Worm (Caenorhabditis elegans) whole organism, young adult: ENCODE measurements around the gene F56C9.8.
A peak's percentile ranks its signal among the peaks of the same experiment; 100 is the strongest.
"Not testable (repeated sequence)": the region's sequence is repeated elsewhere in the genome, so short reads cannot be mapped to it uniquely, and the experiment has no call there.

ENCODE experiments used
- B0019.2 ChIP-seq: fragments of 200-800 bp; sonication (Bioruptor generic); conservative IDR thresholded peaks from 2 replicates; pipeline ENCODE4 v1.3.6; 2022; ENCODE audit warnings: missing genetic modification reagents, missing genetic modification characterization, missing compliant biosample characterization
- B0035.1 ChIP-seq: sonication (generic microtip); optimal IDR thresholded peaks from 2 replicates; lab custom pipeline; 2016; ENCODE audit warnings: missing genetic modification characterization, mild to moderate bottlenecking, missing compliant biosample characterization, missing genotype, missing genetic modification reagents
- C17E4.6 ChIP-seq: fragments of 200-800 bp; sonication (Bioruptor generic); IDR thresholded peaks from 2 replicates; pipeline ENCODE4 v1.3.6; 2022; ENCODE audit warnings: missing genetic modification reagents, missing genetic modification characterization, missing compliant biosample characterization
- F22D6.2 ChIP-seq: sonication (generic microtip); optimal IDR thresholded peaks from 2 replicates; lab custom pipeline; 2016; ENCODE audit warnings: mild to moderate bottlenecking, missing genetic modification characterization, missing compliant biosample characterization
- F33H1.4 ChIP-seq: fragments of 200-800 bp; sonication (Bioruptor generic); IDR thresholded peaks from 2 replicates; pipeline ENCODE4 v1.3.6; 2022; ENCODE audit warnings: missing genetic modification reagents, missing genetic modification characterization, missing compliant biosample characterization
- K11D2.4 ChIP-seq: fragments of 200-800 bp; sonication (Bioruptor generic); IDR thresholded peaks from 2 replicates; pipeline ENCODE4 v1.3.6; 2022; ENCODE audit warnings: missing genetic modification reagents, missing genetic modification characterization, missing compliant biosample characterization
- T26A5.8 ChIP-seq: sonication (generic microtip); optimal IDR thresholded peaks from 2 replicates; lab custom pipeline; 2016; ENCODE audit warnings: missing genetic modification characterization, missing compliant biosample characterization
- Y53G8AR.9 ChIP-seq: fragments of 200-800 bp; sonication (Bioruptor generic); conservative IDR thresholded peaks from 2 replicates; pipeline ENCODE4 v1.3.6; 2022; ENCODE audit warnings: missing genetic modification reagents, missing genetic modification characterization, missing compliant biosample characterization
- Y95B8A.8 ChIP-seq: fragments of 200-800 bp; sonication (Bioruptor generic); IDR thresholded peaks from 2 replicates; pipeline ENCODE4 v1.3.6; 2022; ENCODE audit warnings: missing genetic modification reagents, missing genetic modification characterization, missing compliant biosample characterization
- attf-3 ChIP-seq: fragments of 200-800 bp; sonication (Bioruptor generic); conservative IDR thresholded peaks from 2 replicates; pipeline ENCODE4 v1.3.6; 2022; ENCODE audit warnings: missing genetic modification reagents, missing genetic modification characterization, missing compliant biosample characterization
- attf-6 ChIP-seq: fragments of 200-800 bp; sonication (Bioruptor generic); IDR thresholded peaks from 2 replicates; pipeline ENCODE4 v1.3.6; 2022; ENCODE audit warnings: missing genetic modification reagents, missing genetic modification characterization, missing compliant biosample characterization
- bed-2 ChIP-seq: fragments of 200-800 bp; sonication (Bioruptor generic); IDR thresholded peaks from 2 replicates; pipeline ENCODE4 v1.3.6; 2022; ENCODE audit warnings: missing genetic modification reagents, missing genetic modification characterization, missing compliant biosample characterization
- cebp-1 ChIP-seq, 2 experiments: fragments of 200-800 bp in 1 of 2; sonication (Bioruptor generic) in 1 of 2; sonication (generic microtip) in 1 of 2; IDR thresholded peaks in 1 of 2; optimal IDR thresholded peaks in 1 of 2; 2 replicates each; pipeline versions ENCODE4 v1.3.6 to Lab custom; 2017 to 2022; ENCODE audit warnings: missing compliant biosample characterization in 2 of 2, missing genetic modification characterization in 2 of 2, mild to moderate bottlenecking in 1 of 2, missing genetic modification reagents in 1 of 2, moderate library complexity in 1 of 2
- ceh-100 ChIP-seq: fragments of 200-800 bp; sonication (Bioruptor generic); IDR thresholded peaks from 2 replicates; pipeline ENCODE4 v1.3.6; 2022; ENCODE audit warnings: missing genetic modification reagents, missing genetic modification characterization, missing compliant biosample characterization
- efl-1 ChIP-seq: fragments of 150-350 bp; optimal IDR thresholded peaks from 2 replicates; lab custom pipeline; 2014; ENCODE audit warnings: missing biosample characterization, missing genetic modification reagents, missing genetic modification characterization
- egl-18 ChIP-seq: fragments of 200-800 bp; sonication (Bioruptor generic); IDR thresholded peaks from 2 replicates; pipeline ENCODE4 v1.3.6; 2022; ENCODE audit warnings: missing genetic modification reagents, missing genetic modification characterization, missing compliant biosample characterization
- ekl-4 ChIP-seq: fragments of 200-800 bp; sonication (Bioruptor generic); IDR thresholded peaks from 2 replicates; pipeline ENCODE4 v1.3.6; 2022; ENCODE audit warnings: missing genetic modification reagents, missing genetic modification characterization, missing compliant biosample characterization
- hlh-12 ChIP-seq: sonication (generic microtip); optimal IDR thresholded peaks from 2 replicates; lab custom pipeline; 2016; ENCODE audit warnings: missing genetic modification characterization, missing compliant biosample characterization
- hlh-26 ChIP-seq: fragments of 200-800 bp; sonication (Bioruptor generic); conservative IDR thresholded peaks from 2 replicates; pipeline ENCODE4 v1.3.6; 2022; ENCODE audit warnings: missing genetic modification reagents, missing genetic modification characterization, missing compliant biosample characterization
- hmg-1.2 ChIP-seq: fragments of 200-800 bp; sonication (Bioruptor generic); IDR thresholded peaks from 2 replicates; pipeline ENCODE4 v1.3.6; 2022; ENCODE audit warnings: missing genetic modification reagents, missing genetic modification characterization, missing compliant biosample characterization
- lsy-27 ChIP-seq: sonication (generic microtip); optimal IDR thresholded peaks from 2 replicates; lab custom pipeline; 2017; ENCODE audit warnings: missing genetic modification characterization, mild to moderate bottlenecking, missing compliant biosample characterization, antibody characterized with exemption, missing genotype, borderline replicate concordance; ENCODE audit not compliant: insufficient read depth
- mcd-1 ChIP-seq: fragments of 200-800 bp; sonication (Bioruptor generic); IDR thresholded peaks from 2 replicates; pipeline ENCODE4 v1.3.6; 2022; ENCODE audit warnings: missing genetic modification reagents, missing genetic modification characterization, missing compliant biosample characterization
- nfyb-1 ChIP-seq: fragments of 200-800 bp; sonication (Bioruptor generic); IDR thresholded peaks from 2 replicates; pipeline ENCODE4 v1.3.6; 2022; ENCODE audit warnings: missing genetic modification reagents, missing genetic modification characterization, missing compliant biosample characterization
- nhr-80 ChIP-seq: sonication (generic microtip); optimal IDR thresholded peaks from 2 replicates; lab custom pipeline; 2016; ENCODE audit warnings: missing genetic modification characterization, missing compliant biosample characterization
- pbrm-1 ChIP-seq: fragments of 200-800 bp; sonication (Bioruptor generic); IDR thresholded peaks from 2 replicates; pipeline ENCODE4 v1.3.6; 2022; ENCODE audit warnings: missing genetic modification reagents, missing genetic modification characterization, missing compliant biosample characterization
- pha-4 ChIP-seq: fragments of 150-350 bp; sonication (generic microtip); optimal IDR thresholded peaks from 2 replicates; lab custom pipeline; 2014; ENCODE audit warnings: missing biosample characterization, missing genetic modification reagents, missing genetic modification characterization
- rpc-1 ChIP-seq, 2 experiments: fragments of 150-350 bp in 1 of 2; sonication (generic microtip) in 1 of 2; optimal IDR thresholded peaks; 2 replicates each; lab custom pipeline; 2014 to 2018; ENCODE audit warnings: missing biosample characterization in 1 of 2, missing genetic modification characterization in 1 of 2, missing genetic modification reagents in 1 of 2, missing genotype in 1 of 2
- sdz-38 ChIP-seq: sonication (generic microtip); optimal IDR thresholded peaks from 2 replicates; lab custom pipeline; 2016; ENCODE audit warnings: missing genotype, missing genetic modification characterization, missing compliant biosample characterization
- snpc-1.1 ChIP-seq: sonication (generic microtip); optimal IDR thresholded peaks from 2 replicates; lab custom pipeline; 2017; ENCODE audit warnings: missing genetic modification characterization, mild to moderate bottlenecking, missing compliant biosample characterization, antibody characterized with exemption, moderate library complexity, missing genotype, missing genetic modification reagents; ENCODE audit not compliant: insufficient read depth
- snpc-3.4 ChIP-seq: sonication (generic microtip); optimal IDR thresholded peaks from 2 replicates; lab custom pipeline; 2017; ENCODE audit warnings: missing genetic modification characterization, mild to moderate bottlenecking, missing compliant biosample characterization, antibody characterized with exemption, moderate library complexity, missing genotype, missing genetic modification reagents
- snpc-4 ChIP-seq, 5 experiments: fragments of 150-350 bp in 1 of 5; sonication (generic microtip) in 4 of 5; optimal IDR thresholded peaks; 2 replicates each; lab custom pipeline; 2014 to 2018; ENCODE audit warnings: missing genetic modification characterization in 5 of 5, missing biosample characterization in 3 of 5, antibody characterized with exemption in 2 of 5, mild to moderate bottlenecking in 2 of 5, missing compliant biosample characterization in 2 of 5, missing genotype in 2 of 5, moderate library complexity in 2 of 5, missing genetic modification reagents in 1 of 5
- tbp1 ChIP-seq: fragments of 200-800 bp; sonication (Bioruptor generic); optimal IDR thresholded peaks from 2 replicates; lab custom pipeline; 2018; ENCODE audit warnings: mild to moderate bottlenecking, missing genetic modification characterization, missing compliant biosample characterization
- tbx-9 ChIP-seq: sonication (generic microtip); optimal IDR thresholded peaks from 2 replicates; lab custom pipeline; 2016; ENCODE audit warnings: borderline replicate concordance, missing genetic modification characterization, inconsistent platforms, missing compliant biosample characterization
- unc-130 ChIP-seq: sonication (generic microtip); optimal IDR thresholded peaks from 2 replicates; lab custom pipeline; 2016; ENCODE audit warnings: missing genetic modification reagents, missing genetic modification characterization, missing compliant biosample characterization
- ztf-18 ChIP-seq: sonication (generic microtip); optimal IDR thresholded peaks from 2 replicates; lab custom pipeline; 2016; ENCODE audit warnings: missing genotype, mild to moderate bottlenecking, missing genetic modification characterization, missing compliant biosample characterization
- ztf-3 ChIP-seq: fragments of 200-800 bp; sonication (Bioruptor generic); optimal IDR thresholded peaks from 2 replicates; lab custom pipeline; 2018; ENCODE audit warnings: mild to moderate bottlenecking, missing genetic modification characterization, missing compliant biosample characterization

Gene F56C9.8

DNA sequence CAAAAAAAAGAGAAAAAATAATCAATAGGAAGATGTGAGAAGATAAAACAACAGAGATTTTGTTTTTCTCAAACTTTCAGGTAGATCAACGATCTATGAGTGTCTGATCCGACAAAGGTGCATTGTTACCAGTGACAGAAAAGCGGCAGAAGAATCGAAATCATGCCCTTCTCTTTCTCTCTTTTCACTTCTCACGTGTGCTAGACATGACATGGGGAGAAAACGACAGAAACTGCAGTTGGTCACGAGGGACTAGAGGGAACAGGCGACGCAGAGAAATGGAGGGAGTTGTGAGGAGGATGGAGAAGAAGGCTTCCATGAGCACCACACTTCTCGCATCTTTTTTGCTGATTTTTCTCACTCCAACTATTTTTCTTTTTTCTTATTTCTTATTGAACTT lies 15.9 kb upstream of the F56C9.8 start, which contains the start of gene F56C9.10 (continued):
- TF ChIP-seq bed-2 (GFP tag; lab: Robert Waterston, UW), result no peak
- no peak for TF ChIP-seq unc-130 (GFP tag; lab: Kevin White, UChicago)
- TF ChIP-seq tbx-9, result no peak
- TF ChIP-seq ztf-18 (tag; lab: Kevin White, UChicago), result peak; percentile 16
- TF ChIP-seq B0035.1, result no peak
- no peak for TF ChIP-seq rpc-1 (optimal IDR thresholded peaks at IDR 0.05; lab: Kevin White, UChicago)
- no peak for TF ChIP-seq rpc-1 (tag; optimal IDR thresholded peaks at IDR 0.05; lab: Kevin White, UChicago)
- TF ChIP-seq cebp-1 (GFP tag; IDR thresholded peaks at IDR 0.05; lab: Robert Waterston, UW), result peak; percentile 78
- TF ChIP-seq cebp-1 (tag; optimal IDR thresholded peaks at IDR 0.05; lab: Kevin White, UChicago), result peak; percentile 86
- no peak for TF ChIP-seq ceh-100 (GFP tag; lab: Robert Waterston, UW)
- peak; percentile 74 for TF ChIP-seq F22D6.2 (tag; lab: Kevin White, UChicago)
- TF ChIP-seq tbp1, result peak; percentile 58
- TF ChIP-seq lsy-27 (tag; lab: Kevin White, UChicago), result no peak
- no peak for TF ChIP-seq C17E4.6 (GFP tag; lab: Robert Waterston, UW)
- no peak for TF ChIP-seq attf-3
- TF ChIP-seq egl-18 (GFP tag; lab: Robert Waterston, UW), result no peak
- no peak for TF ChIP-seq pha-4 (tag; lab: Kevin White, UChicago)
- peak; percentile 71; the same call in 1 of the 2 replicates for TF ChIP-seq ekl-4 (GFP tag; lab: Robert Waterston, UW)
- no peak for TF ChIP-seq hlh-12
- TF ChIP-seq K11D2.4, result 0 out of 2 replicates have a peak, but pooled peaks have one; percentile 35
- no peak for TF ChIP-seq snpc-3.4 (tag; lab: Kevin White, UChicago)
- TF ChIP-seq B0019.2 (GFP tag; lab: Robert Waterston, UW), result no peak
- TF ChIP-seq snpc-4 (GFP tag; optimal IDR thresholded peaks at IDR 0.05; lab: Kevin White, UChicago), result no peak
- peak; percentile 51 to 60 (median 54) for TF ChIP-seq snpc-4 (tag; optimal IDR thresholded peaks at IDR 0.05; lab: Kevin White, UChicago)
- TF ChIP-seq T26A5.8 (tag; lab: Kevin White, UChicago), result no peak
- TF ChIP-seq efl-1, result no peak
- TF ChIP-seq ztf-3 (GFP tag; lab: Kevin White, UChicago), result peak; percentile 42
- TF ChIP-seq F33H1.4 (GFP tag; lab: Robert Waterston, UW), result peak; percentile 41
- TF ChIP-seq sdz-38 (tag; lab: Kevin White, UChicago), result no peak
- TF ChIP-seq hlh-26 (GFP tag; lab: Robert Waterston, UW), result no peak

DNA sequence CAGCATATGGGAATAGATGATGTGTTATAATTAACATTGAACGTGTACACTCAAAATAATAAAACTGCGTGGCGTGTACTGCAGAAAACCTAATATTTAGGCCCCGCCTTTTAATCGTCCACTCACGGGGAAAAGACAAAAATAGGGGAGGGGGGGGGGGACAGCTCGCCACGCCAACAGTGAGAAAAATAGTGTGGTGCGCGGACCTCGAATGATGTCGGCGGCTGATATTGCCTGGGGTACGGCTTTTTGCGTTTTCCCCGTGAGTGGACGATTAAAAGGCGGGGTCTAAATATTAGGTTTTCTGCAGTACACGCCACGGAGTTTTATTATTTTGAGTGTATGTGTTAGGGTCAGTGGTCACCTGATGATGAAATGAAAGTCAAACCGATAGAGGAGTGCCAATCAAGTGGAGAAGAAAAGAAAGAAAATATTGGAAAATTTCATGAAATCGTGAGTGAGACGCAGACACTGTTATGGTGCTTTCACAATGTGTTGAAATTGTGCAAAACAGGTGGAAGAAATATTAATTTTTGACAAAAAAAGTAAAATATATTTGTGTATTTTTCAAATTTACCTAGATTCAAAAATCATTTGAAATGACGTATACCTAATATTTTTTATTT lies 14.7 kb upstream of the F56C9.8 start:
- TF ChIP-seq hmg-1.2 (GFP tag; lab: Robert Waterston, UW), result peak; percentile 76
- peak; percentile 44; the same call in 1 of the 2 replicates for TF ChIP-seq nfyb-1 (GFP tag; lab: Robert Waterston, UW)
- TF ChIP-seq ekl-4 (GFP tag; lab: Robert Waterston, UW), result 0 out of 2 replicates have a peak, but pooled peaks have one; percentile 31
- TF ChIP-seq Y95B8A.8 (GFP tag; lab: Robert Waterston, UW), result 0 out of 2 replicates have a peak, but pooled peaks have one; percentile 47
- peak; percentile 19 for TF ChIP-seq snpc-1.1 (tag; lab: Kevin White, UChicago)
- TF ChIP-seq nhr-80 (tag; lab: Kevin White, UChicago), result peak; percentile 21
- TF ChIP-seq snpc-4 (GFP tag; optimal IDR thresholded peaks at IDR 0.05; lab: Kevin White, UChicago), result not testable (repeated sequence)
- peak in 3 of 4 experiments; percentile 52 to 71 (median 69) for TF ChIP-seq snpc-4 (tag; optimal IDR thresholded peaks at IDR 0.05; lab: Kevin White, UChicago)
- TF ChIP-seq pbrm-1 (GFP tag; lab: Robert Waterston, UW), result 0 out of 2 replicates have a peak, but pooled peaks have one; percentile 12
- TF ChIP-seq mcd-1 (GFP tag; lab: Robert Waterston, UW), result peak; percentile 31; the same call in 1 of the 2 replicates
- TF ChIP-seq attf-6, result peak; percentile 23; the same call in 1 of the 2 replicates
- peak; percentile 66; the same call in 1 of the 2 replicates for TF ChIP-seq cebp-1 (GFP tag; IDR thresholded peaks at IDR 0.05; lab: Robert Waterston, UW)
- TF ChIP-seq cebp-1 (tag; optimal IDR thresholded peaks at IDR 0.05; lab: Kevin White, UChicago), result peak; percentile 83
- TF ChIP-seq Y53G8AR.9, result peak; percentile 48; the same call in 1 of the 2 replicates
